Worm (Caenorhabditis elegans): ENCODE results near the gene unc-16.

DNA sequence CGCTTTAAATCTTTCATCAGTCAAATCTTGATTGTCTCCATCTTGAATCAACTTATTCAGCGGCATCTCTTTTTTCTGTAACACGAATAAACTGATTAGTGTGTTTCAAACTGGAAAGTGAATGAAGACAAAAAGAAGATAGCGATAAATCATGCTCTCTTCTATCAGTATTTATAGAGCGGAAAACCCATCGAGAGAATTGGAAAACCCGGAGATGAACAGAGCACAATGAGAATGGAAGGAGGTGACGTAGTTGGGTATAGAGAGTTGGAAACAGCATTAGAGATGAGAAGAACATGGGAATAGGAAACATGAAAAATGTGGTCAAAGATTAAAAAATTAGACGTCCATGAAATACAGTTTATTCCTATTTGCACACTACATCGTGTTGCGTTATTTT, 46.1 kb downstream of the unc-16 start, which contains the start of gene acox-1.5:
- TF ChIP-seq flt-1 (GFP tag; IDR thresholded peaks at IDR 0.05): no peak
- TF ChIP-seq ets-7 (tag; optimal IDR thresholded peaks at IDR 0.05): no peak
- TF ChIP-seq ama-1 (optimal IDR thresholded peaks at IDR 0.05): no peak

Measured in whole organism, early embryonic.